Worm (Caenorhabditis elegans) whole organism, L4 larva: ENCODE results near the gene T25F10.4.

Source experiments
- F26F4.8 ChIP-seq: fragments of 200-800 bp; sonication (Bioruptor generic); conservative IDR thresholded peaks from 2 replicates; pipeline ENCODE4 v1.3.6; 2022; ENCODE audit warnings: missing genetic modification characterization, missing compliant biosample characterization
- F37D6.2 ChIP-seq: sonication (generic microtip); optimal IDR thresholded peaks from 2 replicates; lab custom pipeline; 2016; ENCODE audit warnings: mild to moderate bottlenecking, missing genetic modification characterization, missing compliant biosample characterization
- R02D3.7 ChIP-seq: fragments of 150-350 bp; sonication (generic microtip); optimal IDR thresholded peaks from 3 replicates; lab custom pipeline; 2014; ENCODE audit warnings: missing biosample characterization, missing genetic modification characterization
- T20F7.1 ChIP-seq: fragments of 200-800 bp; sonication (Bioruptor generic); optimal IDR thresholded peaks from 2 replicates; lab custom pipeline; 2018; ENCODE audit warnings: mild to moderate bottlenecking, missing genetic modification characterization, missing compliant biosample characterization
- Y105C5A.15 ChIP-seq: fragments of 200-800 bp; sonication (Bioruptor generic); IDR thresholded peaks from 2 replicates; pipeline ENCODE4 v1.3.6; 2022; ENCODE audit warnings: missing genetic modification characterization, missing compliant biosample characterization
- Y5F2A.4 ChIP-seq: fragments of 200-800 bp; sonication (Bioruptor generic); optimal IDR thresholded peaks from 2 replicates; lab custom pipeline; 2018; ENCODE audit warnings: mild to moderate bottlenecking, missing genetic modification characterization, missing compliant biosample characterization
- ZK337.2 ChIP-seq: fragments of 200-800 bp; sonication (Bioruptor generic); IDR thresholded peaks from 2 replicates; pipeline ENCODE4 v1.3.6; 2022; ENCODE audit warnings: missing genetic modification reagents, missing genetic modification characterization, missing compliant biosample characterization
- ZK546.5 ChIP-seq, 2 experiments: sonication (generic microtip); optimal IDR thresholded peaks; 2 replicates each; lab custom pipeline; 2017; ENCODE audit warnings: missing biosample characterization in 2 of 2, missing genetic modification characterization in 2 of 2
- aha-1 ChIP-seq: fragments of 150-350 bp; peaks from one replicate; lab custom pipeline; 2014; ENCODE audit warnings: missing biosample characterization, missing genetic modification characterization
- ama-1 ChIP-seq: fragments of 150-350 bp; optimal IDR thresholded peaks from 2 replicates; lab custom pipeline; 2014; ENCODE audit warnings: inconsistent platforms, mixed read lengths
- attf-4 ChIP-seq: sonication (generic microtip); optimal IDR thresholded peaks from 3 replicates; lab custom pipeline; 2017; ENCODE audit warnings: missing biosample characterization, missing genetic modification characterization
- ceh-20 ChIP-seq: fragments of 200-800 bp; sonication (Bioruptor generic); IDR thresholded peaks from 2 replicates; pipeline ENCODE4 v1.3.6; 2022; ENCODE audit warnings: missing genetic modification reagents, missing genetic modification characterization, missing compliant biosample characterization
- ceh-28 ChIP-seq: fragments of 150-350 bp; optimal IDR thresholded peaks from 2 replicates; lab custom pipeline; 2014; ENCODE audit warnings: missing biosample characterization, missing genetic modification reagents, missing genetic modification characterization
- ceh-44 ChIP-seq: fragments of 200-800 bp; sonication (Bioruptor generic); IDR thresholded peaks from 2 replicates; pipeline ENCODE4 v1.3.6; 2022; ENCODE audit warnings: missing genetic modification reagents, missing genetic modification characterization, missing compliant biosample characterization
- cey-2 ChIP-seq: sonication (generic microtip); optimal IDR thresholded peaks from 3 replicates; lab custom pipeline; 2017; ENCODE audit warnings: missing genetic modification characterization, mild to moderate bottlenecking, missing compliant biosample characterization, antibody characterized with exemption, borderline replicate concordance; ENCODE audit not compliant: insufficient read depth
- daf-16 ChIP-seq, 3 experiments: sonication (generic microtip); optimal IDR thresholded peaks; 2 replicates each; lab custom pipeline; 2016 to 2017; ENCODE audit warnings: missing genetic modification characterization in 3 of 3, missing genetic modification reagents in 3 of 3, mild to moderate bottlenecking in 2 of 3, missing compliant biosample characterization in 2 of 3, missing biosample characterization in 1 of 3, moderate library complexity in 1 of 3
- dmd-6 ChIP-seq: fragments of 200-800 bp; sonication (Bioruptor generic); IDR thresholded peaks from 2 replicates; pipeline ENCODE4 v1.3.6; 2022; ENCODE audit warnings: missing genetic modification reagents, missing genetic modification characterization, missing compliant biosample characterization
- dmd-9 ChIP-seq: fragments of 200-800 bp; sonication (Bioruptor generic); IDR thresholded peaks from 2 replicates; pipeline ENCODE4 v1.3.6; 2022; ENCODE audit warnings: missing genetic modification reagents, missing genetic modification characterization, missing compliant biosample characterization
- dpl-1 ChIP-seq: fragments of 150-350 bp; optimal IDR thresholded peaks from 2 replicates; lab custom pipeline; 2014; ENCODE audit warnings: missing biosample characterization, missing genetic modification reagents, missing genetic modification characterization
- duxl-1 ChIP-seq: sonication (generic microtip); optimal IDR thresholded peaks from 2 replicates; lab custom pipeline; 2016; ENCODE audit warnings: mild to moderate bottlenecking, missing genetic modification characterization, moderate library complexity, missing compliant biosample characterization; ENCODE audit not compliant: poor library complexity
- dve-1 ChIP-seq: sonication (generic microtip); optimal IDR thresholded peaks from 2 replicates; lab custom pipeline; 2017; ENCODE audit warnings: antibody characterized with exemption, mild to moderate bottlenecking, missing genetic modification characterization, missing compliant biosample characterization; ENCODE audit not compliant: insufficient read depth
- egl-27 ChIP-seq: sonication (generic microtip); optimal IDR thresholded peaks from 3 replicates; lab custom pipeline; 2017; ENCODE audit warnings: missing biosample characterization, missing genetic modification reagents, missing genetic modification characterization
- fos-1 ChIP-seq: fragments of 150-350 bp; optimal IDR thresholded peaks from 2 replicates; lab custom pipeline; 2014; ENCODE audit warnings: missing biosample characterization, missing genetic modification characterization
- hif-1 ChIP-seq, 2 experiments: sonication (generic microtip); optimal IDR thresholded peaks; 2 replicates each; lab custom pipeline; 2016 to 2017; ENCODE audit warnings: missing compliant biosample characterization in 2 of 2, missing genetic modification characterization in 2 of 2, missing genetic modification reagents in 2 of 2, missing genotype in 2 of 2, mild to moderate bottlenecking in 1 of 2
- hlh-11 ChIP-seq: fragments of 200-800 bp; sonication (Bioruptor generic); optimal IDR thresholded peaks from 2 replicates; lab custom pipeline; 2018; ENCODE audit warnings: mild to moderate bottlenecking, missing genetic modification characterization, missing compliant biosample characterization
- hlh-30 ChIP-seq: sonication (generic microtip); optimal IDR thresholded peaks from 2 replicates; lab custom pipeline; 2017; ENCODE audit warnings: antibody characterized with exemption, mild to moderate bottlenecking, missing genetic modification characterization, missing compliant biosample characterization; ENCODE audit not compliant: insufficient read depth
- hmg-1.1 ChIP-seq: fragments of 200-800 bp; sonication (Bioruptor generic); IDR thresholded peaks from 2 replicates; pipeline ENCODE4 v1.3.6; 2022; ENCODE audit warnings: missing genetic modification reagents, missing genetic modification characterization, missing compliant biosample characterization
- lin-38 ChIP-seq: fragments of 200-800 bp; sonication (Bioruptor generic); IDR thresholded peaks from 2 replicates; pipeline ENCODE4 v1.3.6; 2022; ENCODE audit warnings: missing genetic modification reagents, missing genetic modification characterization, missing compliant biosample characterization
- lir-3 ChIP-seq: sonication (generic microtip); optimal IDR thresholded peaks from 2 replicates; lab custom pipeline; 2016; ENCODE audit warnings: mild to moderate bottlenecking, missing genetic modification characterization, missing compliant biosample characterization
- lsy-2 ChIP-seq, 2 experiments: fragments of 150-350 bp in 1 of 2; sonication (generic microtip) in 1 of 2; optimal IDR thresholded peaks; 2 replicates each; lab custom pipeline; 2014 to 2017; ENCODE audit warnings: missing biosample characterization in 2 of 2, missing genetic modification characterization in 2 of 2
- madf-9 ChIP-seq: fragments of 200-800 bp; sonication (Bioruptor generic); conservative IDR thresholded peaks from 2 replicates; pipeline ENCODE4 v1.3.6; 2022; ENCODE audit warnings: missing genetic modification reagents, missing genetic modification characterization, missing compliant biosample characterization
- mdl-1 ChIP-seq, 2 experiments: fragments of 150-350 bp in 1 of 2; sonication (generic microtip) in 1 of 2; optimal IDR thresholded peaks; 2 replicates each; lab custom pipeline; 2014 to 2017; ENCODE audit warnings: missing biosample characterization in 2 of 2, missing genetic modification characterization in 2 of 2
- mep-1 ChIP-seq: fragments of 150-350 bp; sonication (generic microtip); optimal IDR thresholded peaks from 3 replicates; lab custom pipeline; 2014; ENCODE audit warnings: missing biosample characterization, missing genetic modification characterization
- mxl-3 ChIP-seq: fragments of 200-800 bp; sonication (Bioruptor generic); optimal IDR thresholded peaks from 2 replicates; lab custom pipeline; 2018; ENCODE audit warnings: mild to moderate bottlenecking, missing genetic modification characterization, missing compliant biosample characterization
- nhr-11 ChIP-seq: fragments of 150-350 bp; optimal IDR thresholded peaks from 2 replicates; lab custom pipeline; 2014; ENCODE audit warnings: missing biosample characterization, missing genetic modification characterization
- nhr-25 ChIP-seq: sonication (generic microtip); optimal IDR thresholded peaks from 2 replicates; lab custom pipeline; 2017; ENCODE audit warnings: missing genetic modification characterization, mild to moderate bottlenecking, missing compliant biosample characterization, antibody characterized with exemption, moderate library complexity, borderline replicate concordance; ENCODE audit not compliant: insufficient read depth
- nhr-28 ChIP-seq: fragments of 150-350 bp; optimal IDR thresholded peaks from 2 replicates; lab custom pipeline; 2014; ENCODE audit warnings: missing biosample characterization, missing genetic modification characterization
- nhr-76 ChIP-seq: fragments of 150-350 bp; optimal IDR thresholded peaks from 2 replicates; lab custom pipeline; 2014; ENCODE audit warnings: missing biosample characterization, missing genetic modification characterization
- nhr-77 ChIP-seq: fragments of 150-350 bp; optimal IDR thresholded peaks from 2 replicates; lab custom pipeline; 2014; ENCODE audit warnings: missing biosample characterization, missing genetic modification characterization
- pha-4 ChIP-seq, 2 experiments: fragments of 150-350 bp in 1 of 2; fragments of 200-800 bp in 1 of 2; sonication (Bioruptor generic) in 1 of 2; IDR thresholded peaks in 1 of 2; optimal IDR thresholded peaks in 1 of 2; 2 replicates each; pipeline versions ENCODE4 v1.3.6 to Lab custom; 2014 to 2022; ENCODE audit warnings: missing genetic modification characterization in 2 of 2, missing genetic modification reagents in 2 of 2, missing biosample characterization in 1 of 2, missing compliant biosample characterization in 1 of 2
- rbr-2 ChIP-seq: sonication (generic microtip); optimal IDR thresholded peaks from 2 replicates; lab custom pipeline; 2016; ENCODE audit warnings: missing genotype, missing genetic modification characterization, missing compliant biosample characterization
- skn-1 ChIP-seq: fragments of 150-350 bp; optimal IDR thresholded peaks from 2 replicates; lab custom pipeline; 2014; ENCODE audit warnings: missing biosample characterization, missing genetic modification characterization
- snpc-1.2 ChIP-seq: fragments of 200-800 bp; sonication (Bioruptor generic); IDR thresholded peaks from 2 replicates; pipeline ENCODE4 v1.3.6; 2022; ENCODE audit warnings: missing genetic modification reagents, missing genetic modification characterization, missing compliant biosample characterization
- tag-97 ChIP-seq: fragments of 200-800 bp; sonication (Bioruptor generic); IDR thresholded peaks from 2 replicates; pipeline ENCODE4 v1.3.6; 2022; ENCODE audit warnings: missing genetic modification characterization, missing compliant biosample characterization
- unc-130 ChIP-seq: sonication (generic microtip); optimal IDR thresholded peaks from 2 replicates; lab custom pipeline; 2016; ENCODE audit warnings: missing genetic modification reagents, missing genetic modification characterization, missing compliant biosample characterization
- unc-39 ChIP-seq: sonication (generic microtip); optimal IDR thresholded peaks from 2 replicates; lab custom pipeline; 2017; ENCODE audit warnings: missing biosample characterization, missing genetic modification characterization
- zag-1 ChIP-seq: fragments of 150-350 bp; optimal IDR thresholded peaks from 2 replicates; lab custom pipeline; 2014; ENCODE audit warnings: missing biosample characterization, missing genetic modification characterization
- ztf-11 ChIP-seq: fragments of 150-350 bp; optimal IDR thresholded peaks from 2 replicates; lab custom pipeline; 2014; ENCODE audit warnings: missing biosample characterization, missing genetic modification characterization

The T25F10.4 gene

DNA sequence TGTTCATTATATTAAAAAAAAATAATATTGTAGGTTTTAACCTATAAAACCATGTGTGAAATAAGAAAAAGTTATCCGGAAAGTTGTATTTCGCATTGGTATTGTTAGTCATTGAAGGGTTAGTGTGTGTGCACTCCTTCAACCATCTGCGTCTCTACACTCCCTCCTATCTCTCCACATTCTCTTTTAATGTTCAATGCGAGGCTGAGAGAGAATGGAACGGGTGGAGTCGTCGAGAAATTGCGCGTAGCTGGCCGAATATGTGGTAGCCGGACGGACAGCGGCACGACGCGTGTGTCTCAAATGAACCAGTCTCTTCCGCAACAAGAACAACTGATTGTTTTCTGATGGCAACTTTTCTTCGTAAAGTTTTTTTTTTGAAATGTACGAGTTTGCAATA is 34.6 kb upstream of the T25F10.4 start:
- TF ChIP-seq nhr-76 (tag; lab: Kevin White, UChicago) (no peak), duxl-1 (tag; lab: Kevin White, UChicago) (no peak), ceh-44 (GFP tag; lab: Robert Waterston, UW) (no peak), ZK337.2 (GFP tag; lab: Robert Waterston, UW) (no peak), F26F4.8 (GFP tag; lab: Robert Waterston, UW) (no peak), dpl-1 (GFP tag; lab: Kevin White, UChicago) (peak; percentile 36), mdl-1 (tag; optimal IDR thresholded peaks at IDR 0.05; lab: Kevin White, UChicago) (peak in 1 of 2 experiments; percentile 50), hlh-11 (tag; lab: Kevin White, UChicago) (no peak), attf-4 (tag; lab: Kevin White, UChicago) (no peak), nhr-25 (tag; lab: Kevin White, UChicago) (no peak), fos-1 (tag; lab: Kevin White, UChicago) (no peak), Y5F2A.4 (no peak), mep-1 (tag; lab: Kevin White, UChicago) (peak; percentile 56), tag-97 (GFP tag; lab: Robert Waterston, UW) (no peak), dmd-6 (GFP tag; lab: Robert Waterston, UW) (no peak), egl-27 (no peak), nhr-77 (tag; lab: Kevin White, UChicago) (no peak), nhr-28 (tag; lab: Kevin White, UChicago) (peak; percentile 38), lir-3 (tag; lab: Kevin White, UChicago) (no peak), nhr-11 (tag; lab: Kevin White, UChicago) (peak; percentile 18), pha-4 (GFP tag; IDR thresholded peaks at IDR 0.05; lab: Robert Waterston, UW) (no peak), pha-4 (tag; optimal IDR thresholded peaks at IDR 0.05; lab: Kevin White, UChicago) (no peak), hmg-1.1 (GFP tag; lab: Robert Waterston, UW) (peak; percentile 66), R02D3.7 (tag; lab: Kevin White, UChicago) (no peak), lsy-2 (tag; optimal IDR thresholded peaks at IDR 0.05; lab: Kevin White, UChicago) (no peak), aha-1 (tag; lab: Kevin White, UChicago) (no peak), ZK546.5 (tag; optimal IDR thresholded peaks at IDR 0.05; lab: Kevin White, UChicago) (no peak), hif-1 (tag; optimal IDR thresholded peaks at IDR 0.05; lab: Kevin White, UChicago) (no peak), rbr-2 (tag; lab: Kevin White, UChicago) (peak; percentile 25), ama-1 (lab: Kevin White, UChicago) (no peak), skn-1 (tag; lab: Kevin White, UChicago) (no peak), ceh-20 (no peak), F37D6.2 (tag; lab: Kevin White, UChicago) (no peak), unc-130 (GFP tag; lab: Kevin White, UChicago) (no peak), dve-1 (tag; lab: Kevin White, UChicago) (peak; percentile 24), cey-2 (tag; lab: Kevin White, UChicago) (no peak), unc-39 (tag; lab: Kevin White, UChicago) (no peak), hlh-30 (tag; lab: Kevin White, UChicago) (peak; percentile 0), madf-9 (GFP tag; lab: Robert Waterston, UW) (no peak), dmd-9 (GFP tag; lab: Robert Waterston, UW) (no peak), daf-16 (GFP tag; optimal IDR thresholded peaks at IDR 0.05; lab: Kevin White, UChicago) (no peak), daf-16 (tag; optimal IDR thresholded peaks at IDR 0.05; lab: Kevin White, UChicago) (no peak), ceh-28 (tag; lab: Kevin White, UChicago) (no peak), lin-38 (GFP tag; lab: Robert Waterston, UW) (no peak), mxl-3 (GFP tag; lab: Kevin White, UChicago) (peak; percentile 70), Y105C5A.15 (GFP tag; lab: Robert Waterston, UW) (no peak), snpc-1.2 (GFP tag; lab: Robert Waterston, UW) (no peak), ztf-11 (tag; lab: Kevin White, UChicago) (no peak), T20F7.1 (GFP tag; lab: Kevin White, UChicago) (no peak), zag-1 (no peak)
